Fruit fly (Drosophila melanogaster) whole organism, embryonic: ENCODE measurements around the gene CG33286.

Experiments used
- Atf-2 ChIP-seq: fragments of 200-800 bp; sonication (Bioruptor generic); optimal IDR thresholded peaks from 2 replicates; lab custom pipeline; 2016; ENCODE audit warnings: missing biosample characterization, missing genetic modification characterization
- BEAF-32 ChIP-seq: fragments of 200-800 bp; sonication (Bioruptor generic); optimal IDR thresholded peaks from 3 replicates; lab custom pipeline; 2017; ENCODE audit warnings: missing biosample characterization, missing genetic modification characterization, mild to moderate bottlenecking, moderate library complexity, missing genetic modification reagents
- Bteb2 ChIP-seq: fragments of 200-800 bp; sonication (Bioruptor generic); optimal IDR thresholded peaks from 2 replicates; lab custom pipeline; 2016; ENCODE audit warnings: missing biosample characterization, missing genetic modification characterization
- CG11093 ChIP-seq: fragments of 200-800 bp; sonication (Bioruptor generic); IDR thresholded peaks from 3 replicates; pipeline ENCODE4 v1.3.6; 2022; ENCODE audit warnings: missing biosample characterization, missing genetic modification characterization
- CG11398 ChIP-seq: fragments of 200-800 bp; sonication (Bioruptor generic); optimal IDR thresholded peaks from 2 replicates; lab custom pipeline; 2016; ENCODE audit warnings: missing biosample characterization, missing genetic modification characterization
- CG12071 ChIP-seq: fragments of 200-800 bp; sonication (Bioruptor generic); optimal IDR thresholded peaks from 3 replicates; lab custom pipeline; 2018; ENCODE audit warnings: missing biosample characterization, mild to moderate bottlenecking, missing genetic modification characterization
- CG12299 ChIP-seq: fragments of 200-800 bp; sonication (Bioruptor generic); optimal IDR thresholded peaks from 2 replicates; lab custom pipeline; 2018; ENCODE audit warnings: missing biosample characterization, mild to moderate bottlenecking, missing genetic modification characterization
- CG13287 ChIP-seq: fragments of 200-800 bp; sonication (Bioruptor generic); IDR thresholded peaks from 2 replicates; pipeline ENCODE4 v1.3.6; 2022; ENCODE audit warnings: missing biosample characterization, missing genetic modification characterization; ENCODE audit not compliant: partially characterized antibody
- CG14050 ChIP-seq: fragments of 200-800 bp; sonication (Bioruptor generic); IDR thresholded peaks from 3 replicates; pipeline ENCODE4 v1.3.6; 2022; ENCODE audit warnings: missing biosample characterization, missing genetic modification characterization
- CG14441 ChIP-seq: fragments of 200-800 bp; sonication (Bioruptor generic); IDR thresholded peaks from 2 replicates; pipeline ENCODE4 v1.3.6; 2022; ENCODE audit warnings: missing biosample characterization, missing genetic modification characterization
- CG15011 ChIP-seq: fragments of 200-800 bp; sonication (Bioruptor generic); optimal IDR thresholded peaks from 3 replicates; lab custom pipeline; 2018; ENCODE audit warnings: missing biosample characterization, mild to moderate bottlenecking, missing genetic modification characterization
- CG1603 ChIP-seq: fragments of 200-800 bp; sonication (Bioruptor generic); optimal IDR thresholded peaks from 2 replicates; lab custom pipeline; 2019; ENCODE audit warnings: missing biosample characterization, mild to moderate bottlenecking, missing genetic modification characterization, moderate library complexity
- CG16815 ChIP-seq: fragments of 200-800 bp; sonication (Bioruptor generic); optimal IDR thresholded peaks from 3 replicates; lab custom pipeline; 2017; ENCODE audit warnings: missing biosample characterization, mild to moderate bottlenecking, missing genetic modification characterization
- CG17612 ChIP-seq: fragments of 200-800 bp; sonication (Bioruptor generic); IDR thresholded peaks from 2 replicates; pipeline ENCODE4 v1.3.6; 2022; ENCODE audit warnings: missing biosample characterization, missing genetic modification characterization
- CG17912 ChIP-seq: fragments of 200-800 bp; sonication (Bioruptor generic); optimal IDR thresholded peaks from 2 replicates; lab custom pipeline; 2018; ENCODE audit warnings: missing biosample characterization, mild to moderate bottlenecking, missing genetic modification characterization
- CG18476 ChIP-seq: fragments of 200-800 bp; sonication (Bioruptor generic); optimal IDR thresholded peaks from 2 replicates; lab custom pipeline; 2016; ENCODE audit warnings: missing biosample characterization, mild to moderate bottlenecking, missing genetic modification characterization
- CG2199 ChIP-seq: fragments of 200-800 bp; sonication (Bioruptor generic); IDR thresholded peaks from 3 replicates; pipeline ENCODE4 v1.3.6; 2022; ENCODE audit warnings: missing biosample characterization, missing genetic modification characterization
- CG30431 ChIP-seq: fragments of 200-800 bp; sonication (Bioruptor generic); optimal IDR thresholded peaks from 2 replicates; lab custom pipeline; 2017; ENCODE audit warnings: missing biosample characterization, missing genetic modification characterization
- CG43689 ChIP-seq: fragments of 200-800 bp; sonication (Bioruptor generic); IDR thresholded peaks from 2 replicates; pipeline ENCODE4 v1.3.6; 2022; ENCODE audit warnings: missing biosample characterization, missing genetic modification characterization
- CG4730 ChIP-seq: fragments of 200-800 bp; sonication (Bioruptor generic); IDR thresholded peaks from 2 replicates; pipeline ENCODE4 v1.3.6; 2022; ENCODE audit warnings: missing biosample characterization, missing genetic modification characterization
- CG5245 ChIP-seq: fragments of 200-800 bp; sonication (Bioruptor generic); optimal IDR thresholded peaks from 3 replicates; lab custom pipeline; 2016; ENCODE audit warnings: missing biosample characterization, missing genetic modification characterization
- CG6272 ChIP-seq: fragments of 200-800 bp; sonication (Bioruptor generic); IDR thresholded peaks from 2 replicates; pipeline ENCODE4 v1.3.6; 2022; ENCODE audit warnings: missing biosample characterization, missing genetic modification characterization
- CG7271 ChIP-seq: fragments of 200-800 bp; sonication (Bioruptor generic); optimal IDR thresholded peaks from 2 replicates; lab custom pipeline; 2018; ENCODE audit warnings: missing biosample characterization, mild to moderate bottlenecking, missing genetic modification characterization, moderate library complexity
- CG8290 ChIP-seq, 3 experiments: fragments of 200-800 bp; sonication (Bioruptor generic); optimal IDR thresholded peaks; 2 replicates each; lab custom pipeline; 2016 to 2019; ENCODE audit warnings: missing biosample characterization in 3 of 3, missing genetic modification characterization in 3 of 3, mild to moderate bottlenecking in 2 of 3, moderate library complexity in 1 of 3
- CG9609 ChIP-seq: fragments of 200-800 bp; sonication (Bioruptor generic); optimal IDR thresholded peaks from 3 replicates; lab custom pipeline; 2016; ENCODE audit warnings: missing biosample characterization, missing genetic modification characterization
- Ets97D ChIP-seq: fragments of 200-800 bp; sonication (Bioruptor generic); optimal IDR thresholded peaks from 3 replicates; lab custom pipeline; 2016; ENCODE audit warnings: missing biosample characterization, missing genetic modification characterization
- Gug ChIP-seq: fragments of 200-800 bp; sonication (Bioruptor generic); IDR thresholded peaks from 4 replicates; pipeline ENCODE4 v1.3.6; 2022; ENCODE audit warnings: missing biosample characterization, missing genetic modification characterization
- H15 ChIP-seq: fragments of 200-800 bp; sonication (Bioruptor generic); IDR thresholded peaks from 3 replicates; pipeline ENCODE4 v1.3.6; 2022; ENCODE audit warnings: missing biosample characterization, missing genetic modification characterization
- Lim3 ChIP-seq: fragments of 200-800 bp; sonication (Bioruptor generic); IDR thresholded peaks from 2 replicates; pipeline ENCODE4 v1.3.6; 2022; ENCODE audit warnings: missing biosample characterization, missing genetic modification characterization
- Mrtf ChIP-seq: fragments of 200-800 bp; sonication (Bioruptor generic); IDR thresholded peaks from 3 replicates; pipeline ENCODE4 v1.3.6; 2022; ENCODE audit warnings: missing biosample characterization, missing genetic modification characterization
- NFAT ChIP-seq: fragments of 200-800 bp; sonication (Bioruptor generic); IDR thresholded peaks from 2 replicates; pipeline ENCODE4 v1.3.6; 2022; ENCODE audit warnings: missing biosample characterization, missing genetic modification characterization
- Optix ChIP-seq: fragments of 200-800 bp; sonication (Bioruptor generic); IDR thresholded peaks from 3 replicates; pipeline ENCODE4 v1.3.6; 2022; ENCODE audit warnings: missing biosample characterization, missing genetic modification characterization
- Sry-δ ChIP-seq: fragments of 200-800 bp; sonication (Bioruptor generic); optimal IDR thresholded peaks from 2 replicates; lab custom pipeline; 2016; ENCODE audit warnings: missing biosample characterization, missing genetic modification characterization
- ap ChIP-seq: fragments of 200-800 bp; sonication (Bioruptor generic); IDR thresholded peaks from 2 replicates; pipeline ENCODE4 v1.3.6; 2022; ENCODE audit warnings: missing biosample characterization, missing genetic modification characterization
- bowl ChIP-seq: fragments of 200-800 bp; sonication (Bioruptor generic); IDR thresholded peaks from 2 replicates; pipeline ENCODE4 v1.3.6; 2022; ENCODE audit warnings: missing biosample characterization, missing genetic modification characterization
- br ChIP-seq: fragments of >200 bp; optimal IDR thresholded peaks from 2 replicates; lab custom pipeline; 2017
- btn ChIP-seq: fragments of 200-800 bp; sonication (Bioruptor generic); optimal IDR thresholded peaks from 2 replicates; lab custom pipeline; 2016; ENCODE audit warnings: missing biosample characterization, missing genetic modification characterization
- cato ChIP-seq: fragments of 200-800 bp; sonication (Bioruptor generic); optimal IDR thresholded peaks from 2 replicates; lab custom pipeline; 2016; ENCODE audit warnings: missing biosample characterization, missing genetic modification characterization, borderline replicate concordance
- caup ChIP-seq: fragments of 200-800 bp; sonication (Bioruptor generic); optimal IDR thresholded peaks from 3 replicates; lab custom pipeline; 2017; ENCODE audit warnings: missing biosample characterization, mild to moderate bottlenecking, missing genetic modification characterization, moderate library complexity; ENCODE audit not compliant: severe bottlenecking
- da ChIP-seq: fragments of 200-800 bp; sonication (Bioruptor generic); optimal IDR thresholded peaks from 2 replicates; lab custom pipeline; 2016; ENCODE audit warnings: missing biosample characterization, missing genetic modification characterization
- dimm ChIP-seq: fragments of 200-800 bp; sonication (Bioruptor generic); IDR thresholded peaks from 2 replicates; pipeline ENCODE4 v1.3.6; 2022; ENCODE audit warnings: missing biosample characterization, missing genetic modification characterization
- dm ChIP-seq: fragments of 200-800 bp; sonication (Bioruptor generic); optimal IDR thresholded peaks from 3 replicates; lab custom pipeline; 2016; ENCODE audit warnings: missing biosample characterization, missing genetic modification characterization
- dpn ChIP-seq, 2 experiments: fragments of 200-800 bp; sonication (Bioruptor generic); optimal IDR thresholded peaks; 3 replicates each; lab custom pipeline; 2016; ENCODE audit warnings: missing biosample characterization in 2 of 2, missing genetic modification characterization in 2 of 2
- esg ChIP-seq: fragments of 200-800 bp; sonication (Bioruptor generic); conservative IDR thresholded peaks from 2 replicates; pipeline ENCODE4 v1.3.6; 2022; ENCODE audit warnings: missing biosample characterization, missing genetic modification characterization
- eyg ChIP-seq: fragments of 200-800 bp; sonication (Bioruptor generic); optimal IDR thresholded peaks from 3 replicates; lab custom pipeline; 2016; ENCODE audit warnings: missing biosample characterization, missing genetic modification characterization
- gro ChIP-seq: fragments of 200-800 bp; sonication (Bioruptor generic); optimal IDR thresholded peaks from 2 replicates; lab custom pipeline; 2016; ENCODE audit warnings: missing biosample characterization, missing genetic modification characterization
- insv ChIP-seq, 2 experiments: fragments of 200-800 bp; sonication (Bioruptor generic); optimal IDR thresholded peaks; 3 replicates each; lab custom pipeline; 2016 to 2018; ENCODE audit warnings: missing biosample characterization in 2 of 2, missing genetic modification characterization in 2 of 2
- pnt ChIP-seq: fragments of 200-800 bp; sonication (Bioruptor generic); optimal IDR thresholded peaks from 3 replicates; lab custom pipeline; 2016; ENCODE audit warnings: missing biosample characterization, missing genetic modification characterization
- ro ChIP-seq: fragments of 200-800 bp; sonication (Bioruptor generic); IDR thresholded peaks from 2 replicates; pipeline ENCODE4 v1.3.6; 2022; ENCODE audit warnings: missing biosample characterization, missing genetic modification characterization
- tgo ChIP-seq: fragments of 200-800 bp; sonication (Bioruptor generic); IDR thresholded peaks from 3 replicates; pipeline ENCODE4 v1.3.6; 2022; ENCODE audit warnings: missing biosample characterization, missing genetic modification characterization
- twi ChIP-seq: fragments of 200-800 bp; optimal IDR thresholded peaks from 2 replicates; lab custom pipeline; 2019; ENCODE audit warnings: missing biosample characterization, mild to moderate bottlenecking, missing genetic modification characterization, moderate library complexity
- unc-4 ChIP-seq: fragments of 200-800 bp; sonication (Bioruptor generic); IDR thresholded peaks from 2 replicates; pipeline ENCODE4 v1.3.6; 2022; ENCODE audit warnings: missing biosample characterization, missing genetic modification characterization; ENCODE audit not compliant: partially characterized antibody

CG33286 gene

dm6 chr3L:20922279-20922830 lies 52.1 kb downstream of the CG33286 start (continued):
- TF ChIP-seq CG14050 (no peak), CG8290 (GFP tag; optimal IDR thresholded peaks at IDR 0.05; lab: Kevin White, UChicago) (no peak), CG8290 (tag; optimal IDR thresholded peaks at IDR 0.05; lab: Kevin White, UChicago) (peak; percentile 19 to 53), Mrtf (GFP tag; lab: Robert Waterston, UW) (no peak), Bteb2 (GFP tag; lab: Kevin White, UChicago) (no peak), CG11093 (GFP tag; lab: Robert Waterston, UW) (no peak), CG1603 (tag; lab: Kevin White, UChicago) (peak; percentile 17), dm (GFP tag; lab: Kevin White, UChicago) (peak; percentile 8), CG11398 (GFP tag; lab: Kevin White, UChicago) (no peak), Sry-δ (GFP tag; lab: Kevin White, UChicago) (no peak), CG12299 (tag; lab: Kevin White, UChicago) (no peak), caup (GFP tag; lab: Kevin White, UChicago) (peak; percentile 12), NFAT (GFP tag; lab: Robert Waterston, UW) (no peak), CG2199 (GFP tag; lab: Robert Waterston, UW) (0 out of 3 replicates have a peak, but pooled peaks have one; percentile 79), CG17612 (no peak), cato (GFP tag; lab: Kevin White, UChicago) (no peak), CG12071 (no peak), CG6272 (GFP tag; lab: Robert Waterston, UW) (no peak), Lim3 (GFP tag; lab: Robert Waterston, UW) (0 out of 2 replicates have a peak, but pooled peaks have one; percentile 9), CG16815 (GFP tag; lab: Kevin White, UChicago) (no peak), CG5245 (GFP tag; lab: Kevin White, UChicago) (no peak), CG18476 (GFP tag; lab: Kevin White, UChicago) (no peak), bowl (no peak), unc-4 (GFP tag; lab: Robert Waterston, UW) (no peak), insv (GFP tag; optimal IDR thresholded peaks at IDR 0.05; lab: Kevin White, UChicago) (peak in 1 of 2 experiments; percentile 7), esg (GFP tag; lab: Robert Waterston, UW) (no peak), Optix (no peak), tgo (GFP tag; lab: Robert Waterston, UW) (no peak), CG17912 (GFP tag; lab: Kevin White, UChicago) (no peak), CG4730 (GFP tag; lab: Robert Waterston, UW) (no peak), Atf-2 (GFP tag; lab: Kevin White, UChicago) (no peak), twi (tag; lab: Kevin White, UChicago) (peak; percentile 38), dpn (GFP tag; optimal IDR thresholded peaks at IDR 0.05; lab: Kevin White, UChicago) (no peak), pnt (GFP tag; lab: Kevin White, UChicago) (no peak), CG7271 (tag; lab: Kevin White, UChicago) (no peak), CG9609 (GFP tag; lab: Kevin White, UChicago) (no peak), gro (GFP tag; lab: Kevin White, UChicago) (no peak), Gug (GFP tag; lab: Robert Waterston, UW) (no peak), CG13287 (GFP tag; lab: Robert Waterston, UW) (no peak), CG14441 (no peak), BEAF-32 (GFP tag; lab: Kevin White, UChicago) (no peak), eyg (GFP tag; lab: Kevin White, UChicago) (no peak), ro (GFP tag; lab: Robert Waterston, UW) (no peak), dimm (GFP tag; lab: Robert Waterston, UW) (no peak), CG43689 (no peak), btn (GFP tag; lab: Kevin White, UChicago) (no peak), br (lab: Kevin White, UChicago) (no peak), ap (GFP tag; lab: Robert Waterston, UW) (no peak), H15 (GFP tag; lab: Robert Waterston, UW) (0 out of 3 replicates have a peak, but pooled peaks have one; percentile 8), Ets97D (GFP tag; lab: Kevin White, UChicago) (no peak), CG15011 (GFP tag; lab: Kevin White, UChicago) (no peak), CG30431 (GFP tag; lab: Kevin White, UChicago) (no peak), da (GFP tag; lab: Kevin White, UChicago) (no peak)
